Worm (Caenorhabditis elegans) whole organism, young adult: ENCODE data around the gene acs-18.

ENCODE experiments used
- F23B12.7 ChIP-seq: sonication (generic microtip); optimal IDR thresholded peaks from 2 replicates; lab custom pipeline; 2017; ENCODE audit warnings: missing genetic modification characterization, mild to moderate bottlenecking, missing compliant biosample characterization, antibody characterized with exemption, moderate library complexity; ENCODE audit not compliant: insufficient read depth
- F39B2.1 ChIP-seq: fragments of 200-800 bp; sonication (Bioruptor generic); IDR thresholded peaks from 2 replicates; pipeline ENCODE4 v1.3.6; 2022; ENCODE audit warnings: missing genetic modification reagents, missing genetic modification characterization, missing compliant biosample characterization
- F52B5.7 ChIP-seq: sonication (generic microtip); optimal IDR thresholded peaks from 2 replicates; lab custom pipeline; 2016; ENCODE audit warnings: mild to moderate bottlenecking, missing genetic modification characterization, missing compliant biosample characterization
- K12H6.12 ChIP-seq: fragments of 200-800 bp; sonication (Bioruptor generic); optimal IDR thresholded peaks from 2 replicates; lab custom pipeline; 2018; ENCODE audit warnings: mild to moderate bottlenecking, missing genetic modification characterization, missing compliant biosample characterization
- Y67H2A.10 ChIP-seq: fragments of 200-800 bp; sonication (Bioruptor generic); conservative IDR thresholded peaks from 2 replicates; pipeline ENCODE4 v1.3.6; 2022; ENCODE audit warnings: missing genetic modification reagents, missing genetic modification characterization, missing compliant biosample characterization
- Y95B8A.8 ChIP-seq: fragments of 200-800 bp; sonication (Bioruptor generic); IDR thresholded peaks from 2 replicates; pipeline ENCODE4 v1.3.6; 2022; ENCODE audit warnings: missing genetic modification reagents, missing genetic modification characterization, missing compliant biosample characterization
- aptf-2 ChIP-seq: fragments of 200-800 bp; sonication (Bioruptor generic); conservative IDR thresholded peaks from 2 replicates; pipeline ENCODE4 v1.3.6; 2022; ENCODE audit warnings: missing genetic modification reagents, missing genetic modification characterization, missing compliant biosample characterization
- atf-7 ChIP-seq: sonication (generic microtip); optimal IDR thresholded peaks from 2 replicates; lab custom pipeline; 2017; ENCODE audit warnings: mild to moderate bottlenecking, missing genetic modification characterization, missing compliant biosample characterization
- attf-5 ChIP-seq: fragments of 200-800 bp; sonication (Bioruptor generic); optimal IDR thresholded peaks from 2 replicates; lab custom pipeline; 2018; ENCODE audit warnings: mild to moderate bottlenecking, missing genetic modification characterization, missing compliant biosample characterization
- attf-6 ChIP-seq: fragments of 200-800 bp; sonication (Bioruptor generic); IDR thresholded peaks from 2 replicates; pipeline ENCODE4 v1.3.6; 2022; ENCODE audit warnings: missing genetic modification reagents, missing genetic modification characterization, missing compliant biosample characterization
- cebp-1 ChIP-seq, 2 experiments: fragments of 200-800 bp in 1 of 2; sonication (Bioruptor generic) in 1 of 2; sonication (generic microtip) in 1 of 2; IDR thresholded peaks in 1 of 2; optimal IDR thresholded peaks in 1 of 2; 2 replicates each; pipeline versions ENCODE4 v1.3.6 to Lab custom; 2017 to 2022; ENCODE audit warnings: missing compliant biosample characterization in 2 of 2, missing genetic modification characterization in 2 of 2, mild to moderate bottlenecking in 1 of 2, missing genetic modification reagents in 1 of 2, moderate library complexity in 1 of 2
- ceh-100 ChIP-seq: fragments of 200-800 bp; sonication (Bioruptor generic); IDR thresholded peaks from 2 replicates; pipeline ENCODE4 v1.3.6; 2022; ENCODE audit warnings: missing genetic modification reagents, missing genetic modification characterization, missing compliant biosample characterization
- ceh-27 ChIP-seq: fragments of 200-800 bp; sonication (Bioruptor generic); optimal IDR thresholded peaks from 2 replicates; lab custom pipeline; 2018; ENCODE audit warnings: mild to moderate bottlenecking, missing genetic modification characterization, moderate library complexity, missing compliant biosample characterization
- ceh-40 ChIP-seq: fragments of 200-800 bp; sonication (Bioruptor generic); IDR thresholded peaks from 2 replicates; pipeline ENCODE4 v1.3.6; 2022; ENCODE audit warnings: missing genetic modification characterization, missing compliant biosample characterization
- chd-7 ChIP-seq: sonication (generic microtip); optimal IDR thresholded peaks from 2 replicates; lab custom pipeline; 2016; ENCODE audit warnings: mild to moderate bottlenecking, missing genetic modification characterization, moderate library complexity, missing compliant biosample characterization
- dox-1 ChIP-seq: fragments of 200-800 bp; sonication (Bioruptor generic); IDR thresholded peaks from 2 replicates; pipeline ENCODE4 v1.3.6; 2022; ENCODE audit warnings: missing genetic modification reagents, missing genetic modification characterization, missing compliant biosample characterization
- dpff-1 ChIP-seq: sonication (generic microtip); optimal IDR thresholded peaks from 2 replicates; lab custom pipeline; 2017; ENCODE audit warnings: mild to moderate bottlenecking, missing genetic modification characterization, missing compliant biosample characterization
- egl-18 ChIP-seq: fragments of 200-800 bp; sonication (Bioruptor generic); IDR thresholded peaks from 2 replicates; pipeline ENCODE4 v1.3.6; 2022; ENCODE audit warnings: missing genetic modification reagents, missing genetic modification characterization, missing compliant biosample characterization
- hmg-1.2 ChIP-seq: fragments of 200-800 bp; sonication (Bioruptor generic); IDR thresholded peaks from 2 replicates; pipeline ENCODE4 v1.3.6; 2022; ENCODE audit warnings: missing genetic modification reagents, missing genetic modification characterization, missing compliant biosample characterization
- let-526 ChIP-seq: fragments of 200-800 bp; sonication (Bioruptor generic); IDR thresholded peaks from 2 replicates; pipeline ENCODE4 v1.3.6; 2022; ENCODE audit warnings: missing genetic modification reagents, missing genetic modification characterization, missing compliant biosample characterization
- let-607 ChIP-seq, 2 experiments: fragments of 200-800 bp in 1 of 2; sonication (Bioruptor generic) in 1 of 2; sonication (generic microtip) in 1 of 2; optimal IDR thresholded peaks; 2 replicates each; lab custom pipeline; 2016 to 2018; ENCODE audit warnings: mild to moderate bottlenecking in 2 of 2, missing compliant biosample characterization in 2 of 2, missing genetic modification characterization in 2 of 2, moderate library complexity in 2 of 2, missing genotype in 1 of 2
- lin-26 ChIP-seq: fragments of 200-800 bp; sonication (Bioruptor generic); IDR thresholded peaks from 2 replicates; pipeline ENCODE4 v1.3.6; 2022; ENCODE audit warnings: missing genetic modification reagents, missing genetic modification characterization, missing compliant biosample characterization
- lin-35 ChIP-seq, 3 experiments: fragments of 150-350 bp in 2 of 3; sonication (generic microtip) in 1 of 3; optimal IDR thresholded peaks; 2 replicates each; lab custom pipeline; 2014 to 2018; ENCODE audit warnings: missing biosample characterization in 3 of 3, missing genetic modification characterization in 3 of 3, missing genetic modification reagents in 3 of 3
- lin-40 ChIP-seq: sonication (generic microtip); optimal IDR thresholded peaks from 2 replicates; lab custom pipeline; 2016; ENCODE audit warnings: missing genetic modification characterization, mild to moderate bottlenecking, missing compliant biosample characterization, missing genotype, missing genetic modification reagents
- lir-1 ChIP-seq: fragments of 200-800 bp; sonication (Bioruptor generic); conservative IDR thresholded peaks from 2 replicates; pipeline ENCODE4 v1.3.6; 2022; ENCODE audit warnings: missing genetic modification reagents, missing genetic modification characterization, missing compliant biosample characterization
- lsy-27 ChIP-seq: sonication (generic microtip); optimal IDR thresholded peaks from 2 replicates; lab custom pipeline; 2017; ENCODE audit warnings: missing genetic modification characterization, mild to moderate bottlenecking, missing compliant biosample characterization, antibody characterized with exemption, missing genotype, borderline replicate concordance; ENCODE audit not compliant: insufficient read depth
- madf-3 ChIP-seq: fragments of 200-800 bp; sonication (Bioruptor generic); IDR thresholded peaks from 2 replicates; pipeline ENCODE4 v1.3.6; 2022; ENCODE audit warnings: missing genetic modification reagents, missing genetic modification characterization, missing compliant biosample characterization
- madf-6 ChIP-seq: fragments of 200-800 bp; sonication (Bioruptor generic); IDR thresholded peaks from 2 replicates; pipeline ENCODE4 v1.3.6; 2022; ENCODE audit warnings: missing genetic modification reagents, missing genetic modification characterization, missing compliant biosample characterization
- nfyb-1 ChIP-seq: fragments of 200-800 bp; sonication (Bioruptor generic); IDR thresholded peaks from 2 replicates; pipeline ENCODE4 v1.3.6; 2022; ENCODE audit warnings: missing genetic modification reagents, missing genetic modification characterization, missing compliant biosample characterization
- nhr-179 ChIP-seq: sonication (generic microtip); optimal IDR thresholded peaks from 2 replicates; lab custom pipeline; 2016; ENCODE audit warnings: mild to moderate bottlenecking, missing genetic modification characterization, missing compliant biosample characterization
- nhr-27 ChIP-seq: fragments of 200-800 bp; sonication (Bioruptor generic); optimal IDR thresholded peaks from 2 replicates; lab custom pipeline; 2018; ENCODE audit warnings: mild to moderate bottlenecking, missing genetic modification characterization, moderate library complexity, missing compliant biosample characterization
- nhr-80 ChIP-seq: sonication (generic microtip); optimal IDR thresholded peaks from 2 replicates; lab custom pipeline; 2016; ENCODE audit warnings: missing genetic modification characterization, missing compliant biosample characterization
- nhr-90 ChIP-seq: sonication (generic microtip); optimal IDR thresholded peaks from 2 replicates; lab custom pipeline; 2016; ENCODE audit warnings: missing genotype, mild to moderate bottlenecking, missing genetic modification characterization, missing compliant biosample characterization
- pbrm-1 ChIP-seq: fragments of 200-800 bp; sonication (Bioruptor generic); IDR thresholded peaks from 2 replicates; pipeline ENCODE4 v1.3.6; 2022; ENCODE audit warnings: missing genetic modification reagents, missing genetic modification characterization, missing compliant biosample characterization
- pha-4 ChIP-seq: fragments of 150-350 bp; sonication (generic microtip); optimal IDR thresholded peaks from 2 replicates; lab custom pipeline; 2014; ENCODE audit warnings: missing biosample characterization, missing genetic modification reagents, missing genetic modification characterization
- rec-8 ChIP-seq, 2 experiments: sonication (generic microtip); optimal IDR thresholded peaks; 2 replicates each; lab custom pipeline; 2016; ENCODE audit warnings: mild to moderate bottlenecking in 2 of 2, missing genetic modification characterization in 2 of 2, missing genetic modification reagents in 2 of 2, missing genotype in 2 of 2, missing biosample characterization in 1 of 2, missing compliant biosample characterization in 1 of 2, moderate library complexity in 1 of 2
- sea-2 ChIP-seq: fragments of 200-800 bp; sonication (Bioruptor generic); IDR thresholded peaks from 2 replicates; pipeline ENCODE4 v1.3.6; 2022; ENCODE audit warnings: missing genetic modification characterization, missing compliant biosample characterization
- snpc-3.4 ChIP-seq: sonication (generic microtip); optimal IDR thresholded peaks from 2 replicates; lab custom pipeline; 2017; ENCODE audit warnings: missing genetic modification characterization, mild to moderate bottlenecking, missing compliant biosample characterization, antibody characterized with exemption, moderate library complexity, missing genotype, missing genetic modification reagents
- snpc-4 ChIP-seq, 5 experiments: fragments of 150-350 bp in 1 of 5; sonication (generic microtip) in 4 of 5; optimal IDR thresholded peaks; 2 replicates each; lab custom pipeline; 2014 to 2018; ENCODE audit warnings: missing genetic modification characterization in 5 of 5, missing biosample characterization in 3 of 5, antibody characterized with exemption in 2 of 5, mild to moderate bottlenecking in 2 of 5, missing compliant biosample characterization in 2 of 5, missing genotype in 2 of 5, moderate library complexity in 2 of 5, missing genetic modification reagents in 1 of 5
- somi-1 ChIP-seq: fragments of 200-800 bp; sonication (Bioruptor generic); optimal IDR thresholded peaks from 2 replicates; lab custom pipeline; 2018; ENCODE audit warnings: mild to moderate bottlenecking, missing genetic modification characterization, missing compliant biosample characterization
- tbp1 ChIP-seq: fragments of 200-800 bp; sonication (Bioruptor generic); optimal IDR thresholded peaks from 2 replicates; lab custom pipeline; 2018; ENCODE audit warnings: mild to moderate bottlenecking, missing genetic modification characterization, missing compliant biosample characterization
- zfh-2 ChIP-seq: fragments of 200-800 bp; sonication (Bioruptor generic); conservative IDR thresholded peaks from 2 replicates; pipeline ENCODE4 v1.3.6; 2022; ENCODE audit warnings: missing genetic modification reagents, missing genetic modification characterization, missing compliant biosample characterization
- zim-3 ChIP-seq: sonication (generic microtip); optimal IDR thresholded peaks from 2 replicates; lab custom pipeline; 2017; ENCODE audit warnings: mild to moderate bottlenecking, missing genetic modification characterization, moderate library complexity, missing compliant biosample characterization
- ztf-3 ChIP-seq: fragments of 200-800 bp; sonication (Bioruptor generic); optimal IDR thresholded peaks from 2 replicates; lab custom pipeline; 2018; ENCODE audit warnings: mild to moderate bottlenecking, missing genetic modification characterization, missing compliant biosample characterization

The acs-18 gene

ce11 chrIV:10345486-10345885 lies 32.0 kb upstream of the acs-18 start (continued):
- no peak for TF ChIP-seq somi-1 (GFP tag; lab: Kevin White, UChicago)

- TF ChIP-seq let-526 (GFP tag; lab: Robert Waterston, UW): no peak
- peak in 1 of 3 experiments; percentile 52 for TF ChIP-seq lin-35 (GFP tag; optimal IDR thresholded peaks at IDR 0.05; lab: Kevin White, UChicago)
- TF ChIP-seq F52B5.7 (tag; lab: Kevin White, UChicago): no peak
- TF ChIP-seq F23B12.7 (tag; lab: Kevin White, UChicago): no peak
- TF ChIP-seq zim-3 (tag; lab: Kevin White, UChicago): no peak
- peak; percentile 5 for TF ChIP-seq chd-7 (tag; lab: Kevin White, UChicago)
- TF ChIP-seq Y67H2A.10: no peak
- no peak for TF ChIP-seq ztf-3 (GFP tag; lab: Kevin White, UChicago)
- TF ChIP-seq nhr-179 (tag; lab: Kevin White, UChicago): no peak
- peak; percentile 40 for TF ChIP-seq K12H6.12
- TF ChIP-seq lir-1 (GFP tag; lab: Robert Waterston, UW): no peak
- no peak for TF ChIP-seq pbrm-1
- no peak for TF ChIP-seq aptf-2 (GFP tag; lab: Robert Waterston, UW)
- TF ChIP-seq Y95B8A.8 (GFP tag; lab: Robert Waterston, UW): no peak
- TF ChIP-seq ceh-40 (GFP tag; lab: Robert Waterston, UW): no peak
- TF ChIP-seq snpc-3.4 (tag; lab: Kevin White, UChicago): no peak
- TF ChIP-seq nhr-90 (tag; lab: Kevin White, UChicago): no peak
- TF ChIP-seq lsy-27 (tag; lab: Kevin White, UChicago): no peak
- no peak for TF ChIP-seq madf-6
- peak; percentile 47; the same call in 1 of the 2 replicates for TF ChIP-seq zfh-2 (GFP tag; lab: Robert Waterston, UW)
- TF ChIP-seq madf-3 (GFP tag; lab: Robert Waterston, UW): no peak
- no peak for TF ChIP-seq cebp-1 (GFP tag; IDR thresholded peaks at IDR 0.05; lab: Robert Waterston, UW)
- TF ChIP-seq cebp-1 (tag; optimal IDR thresholded peaks at IDR 0.05; lab: Kevin White, UChicago): no peak
- no peak for TF ChIP-seq nfyb-1 (GFP tag; lab: Robert Waterston, UW)
- no peak for TF ChIP-seq sea-2 (GFP tag; lab: Robert Waterston, UW)
- TF ChIP-seq rec-8 (tag; optimal IDR thresholded peaks at IDR 0.05; lab: Kevin White, UChicago): no peak
- TF ChIP-seq pha-4: no peak
- no peak for TF ChIP-seq attf-6 (GFP tag; lab: Robert Waterston, UW)
- TF ChIP-seq ceh-100 (GFP tag; lab: Robert Waterston, UW): no peak
- TF ChIP-seq nhr-27 (tag; lab: Kevin White, UChicago): no peak
- TF ChIP-seq egl-18 (GFP tag; lab: Robert Waterston, UW): no peak
- TF ChIP-seq lin-26 (GFP tag; lab: Robert Waterston, UW): no peak
- no peak for TF ChIP-seq dpff-1 (tag; lab: Kevin White, UChicago)
These were observed 31.2 kb upstream of the acs-18 start for ce11 chrIV:10344621-10345020.

ce11 chrIV:10342361-10342706 lies 28.9 kb upstream of the acs-18 start:
- TF ChIP-seq let-607 (tag; optimal IDR thresholded peaks at IDR 0.05; lab: Kevin White, UChicago): peak in 1 of 2 experiments; percentile 45
- TF ChIP-seq hmg-1.2: peak; percentile 57; the same call in 1 of the 2 replicates
- peak; percentile 92 for TF ChIP-seq nhr-80
- no peak for TF ChIP-seq cebp-1 (GFP tag; IDR thresholded peaks at IDR 0.05; lab: Robert Waterston, UW)
- TF ChIP-seq cebp-1 (tag; optimal IDR thresholded peaks at IDR 0.05; lab: Kevin White, UChicago): peak; percentile 68
- TF ChIP-seq dox-1 (GFP tag; lab: Robert Waterston, UW): peak; percentile 44
- TF ChIP-seq attf-5 (GFP tag; lab: Kevin White, UChicago): peak; percentile 22
- no peak for TF ChIP-seq zim-3 (tag; lab: Kevin White, UChicago)
- peak; percentile 37 for TF ChIP-seq atf-7
- peak; percentile 25 for TF ChIP-seq lin-40 (tag; lab: Kevin White, UChicago)
- no peak for TF ChIP-seq pha-4
- peak; percentile 29 for TF ChIP-seq ceh-27
- TF ChIP-seq tbp1 (GFP tag; lab: Kevin White, UChicago): peak; percentile 34
- no peak for TF ChIP-seq F39B2.1 (GFP tag; lab: Robert Waterston, UW)
- no peak for TF ChIP-seq snpc-4 (GFP tag; optimal IDR thresholded peaks at IDR 0.05; lab: Kevin White, UChicago)
- TF ChIP-seq snpc-4 (tag; optimal IDR thresholded peaks at IDR 0.05; lab: Kevin White, UChicago): peak in 1 of 4 experiments; percentile 40
- no peak for TF ChIP-seq madf-3 (GFP tag; lab: Robert Waterston, UW)
